Fruit fly (Drosophila melanogaster) whole organism, pupa: ENCODE data around the gene CG14237.

ENCODE experiments used
- CG13204 ChIP-seq: fragments of 200-800 bp; sonication (Bioruptor generic); optimal IDR thresholded peaks from 2 replicates; lab custom pipeline; 2018; ENCODE audit warnings: missing biosample characterization, mild to moderate bottlenecking, missing genetic modification characterization, moderate library complexity
- CG14655 ChIP-seq: fragments of 200-800 bp; sonication (Bioruptor generic); optimal IDR thresholded peaks from 3 replicates; lab custom pipeline; 2017; ENCODE audit warnings: mild to moderate bottlenecking, missing biosample characterization, missing genetic modification reagents, missing genetic modification characterization
- CG17806 ChIP-seq: fragments of 200-800 bp; sonication (Bioruptor generic); optimal IDR thresholded peaks from 2 replicates; lab custom pipeline; 2018; ENCODE audit warnings: missing biosample characterization, mild to moderate bottlenecking, missing genetic modification characterization, moderate library complexity
- CG8159 ChIP-seq: fragments of 200-800 bp; sonication (Bioruptor generic); optimal IDR thresholded peaks from 3 replicates; lab custom pipeline; 2018; ENCODE audit warnings: missing biosample characterization, mild to moderate bottlenecking, missing genetic modification characterization, moderate library complexity
- Pif1B ChIP-seq: fragments of 200-800 bp; sonication (Bioruptor generic); optimal IDR thresholded peaks from 3 replicates; lab custom pipeline; 2016; ENCODE audit warnings: missing biosample characterization, missing genetic modification characterization
- fd96Ca ChIP-seq: fragments of 200-800 bp; sonication (Bioruptor generic); IDR thresholded peaks from 3 replicates; pipeline ENCODE4 v1.3.6; 2022; ENCODE audit warnings: missing biosample characterization, missing genetic modification characterization
- gl ChIP-seq: fragments of 200-800 bp; sonication (Bioruptor generic); optimal IDR thresholded peaks from 2 replicates; lab custom pipeline; 2018; ENCODE audit warnings: missing biosample characterization, mild to moderate bottlenecking, missing genetic modification characterization
- rn ChIP-seq: fragments of 200-800 bp; sonication (Bioruptor generic); IDR thresholded peaks from 2 replicates; pipeline ENCODE4 v1.3.6; 2022; ENCODE audit warnings: missing biosample characterization, missing genetic modification characterization

DNA sequence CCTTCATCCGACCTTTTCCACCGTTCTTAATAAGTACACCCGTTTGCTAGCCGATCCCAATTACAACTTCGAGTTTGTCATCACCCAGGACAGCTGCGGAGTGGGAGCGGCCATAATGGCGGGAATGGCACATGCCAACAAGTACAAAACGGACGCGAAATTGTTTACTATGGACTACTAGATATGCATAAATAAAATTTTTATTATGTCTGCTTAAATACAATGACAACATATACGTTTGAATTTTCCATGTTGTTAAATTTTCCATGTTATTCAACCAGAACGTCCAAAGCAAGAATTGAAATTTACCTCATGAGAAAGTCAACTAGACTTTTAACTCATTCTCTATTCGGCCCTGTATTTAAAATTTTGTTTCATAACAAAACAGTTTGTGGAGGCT is 6.3 kb upstream of the CG14237 start, which contains the start of gene Hex-t2:
- no peak for TF ChIP-seq CG17806 (tag; lab: Kevin White, UChicago)
- TF ChIP-seq CG14655 (GFP tag; lab: Kevin White, UChicago), result no peak
- TF ChIP-seq rn (GFP tag; lab: Robert Waterston, UW), result no peak
- TF ChIP-seq gl (tag; lab: Kevin White, UChicago), result no peak
- TF ChIP-seq CG13204 (GFP tag; lab: Kevin White, UChicago), result no peak
- TF ChIP-seq Pif1B, result no peak
- no peak for TF ChIP-seq CG8159 (tag; lab: Kevin White, UChicago)
- no peak for TF ChIP-seq fd96Ca (GFP tag; lab: Robert Waterston, UW)
